Worm (Caenorhabditis elegans): ENCODE data around the gene C05D11.1.

Gene C05D11.1

ce11 chrIII:6432939-6433338 is 3.5 kb upstream of the C05D11.1 start, which contains the start of gene vps-16:
vps-16 (plus strand) TSS chrIII:6433239.
- TF ChIP-seq hlh-15 (tag; optimal IDR thresholded peaks at IDR 0.05) (no peak), ceh-48 (tag; optimal IDR thresholded peaks at IDR 0.05) (no peak), gmeb-2 (tag; optimal IDR thresholded peaks at IDR 0.05) (no peak), rnt-1 (tag; optimal IDR thresholded peaks at IDR 0.05) (no peak), ceh-6 (GFP tag; optimal IDR thresholded peaks at IDR 0.05) (no peak), zip-5 (tag; optimal IDR thresholded peaks at IDR 0.05) (no peak), ahr-1 (tag; optimal IDR thresholded peaks at IDR 0.05) (no peak), sdc-2 (tag; optimal IDR thresholded peaks at IDR 0.05) (no peak), lim-6 (tag; optimal IDR thresholded peaks at IDR 0.05) (no peak)

DNA sequence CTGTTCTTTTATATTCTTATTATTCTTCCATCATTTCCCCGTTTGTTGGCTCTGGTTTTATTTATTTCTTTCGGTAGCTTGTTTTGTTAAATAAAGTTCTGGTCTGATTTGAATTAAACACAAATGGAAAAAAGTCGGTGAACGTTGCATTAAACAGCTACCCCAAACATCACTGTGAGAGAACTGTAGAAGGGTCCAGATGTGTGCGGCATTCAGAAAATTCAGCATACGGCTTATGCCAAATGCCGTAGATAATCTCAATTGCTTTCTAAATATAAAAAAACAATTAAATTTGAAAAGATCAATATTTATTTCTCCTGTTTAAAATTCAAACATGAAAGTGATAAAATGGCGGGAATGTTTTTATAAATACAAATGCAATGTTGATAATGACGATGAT is 3.4 kb downstream of the C05D11.1 start:
- TF ChIP-seq che-1 (tag; optimal IDR thresholded peaks at IDR 0.05): no peak
- TF ChIP-seq npax-4 (tag; optimal IDR thresholded peaks at IDR 0.05): no peak
- TF ChIP-seq F13H6.1 (tag; optimal IDR thresholded peaks at IDR 0.05): no peak
- TF ChIP-seq lin-11 (tag; optimal IDR thresholded peaks at IDR 0.05): no peak
- TF ChIP-seq hlh-13 (GFP tag; optimal IDR thresholded peaks at IDR 0.05): no peak
- no peak for TF ChIP-seq unc-42 (tag; optimal IDR thresholded peaks at IDR 0.05)
- TF ChIP-seq lim-6 (tag; optimal IDR thresholded peaks at IDR 0.05): no peak
- no peak for TF ChIP-seq ama-1 (optimal IDR thresholded peaks at IDR 0.05)
- TF ChIP-seq fkh-10 (GFP tag; optimal IDR thresholded peaks at IDR 0.05): no peak
- TF ChIP-seq pha-4 (tag; optimal IDR thresholded peaks at IDR 0.05): no peak
- no peak for TF ChIP-seq eyg-1 (tag; optimal IDR thresholded peaks at IDR 0.05)
- no peak for TF ChIP-seq ceh-31 (tag; optimal IDR thresholded peaks at IDR 0.05)
- no peak for TF ChIP-seq ceh-22 (tag; optimal IDR thresholded peaks at IDR 0.05)
- no peak for TF ChIP-seq K09A11.1 (tag; optimal IDR thresholded peaks at IDR 0.05; ENCODE audit: insufficient read depth)
- TF ChIP-seq fax-1 (tag; optimal IDR thresholded peaks at IDR 0.05): no peak
- no peak for TF ChIP-seq ztf-16 (tag; optimal IDR thresholded peaks at IDR 0.05)

DNA sequence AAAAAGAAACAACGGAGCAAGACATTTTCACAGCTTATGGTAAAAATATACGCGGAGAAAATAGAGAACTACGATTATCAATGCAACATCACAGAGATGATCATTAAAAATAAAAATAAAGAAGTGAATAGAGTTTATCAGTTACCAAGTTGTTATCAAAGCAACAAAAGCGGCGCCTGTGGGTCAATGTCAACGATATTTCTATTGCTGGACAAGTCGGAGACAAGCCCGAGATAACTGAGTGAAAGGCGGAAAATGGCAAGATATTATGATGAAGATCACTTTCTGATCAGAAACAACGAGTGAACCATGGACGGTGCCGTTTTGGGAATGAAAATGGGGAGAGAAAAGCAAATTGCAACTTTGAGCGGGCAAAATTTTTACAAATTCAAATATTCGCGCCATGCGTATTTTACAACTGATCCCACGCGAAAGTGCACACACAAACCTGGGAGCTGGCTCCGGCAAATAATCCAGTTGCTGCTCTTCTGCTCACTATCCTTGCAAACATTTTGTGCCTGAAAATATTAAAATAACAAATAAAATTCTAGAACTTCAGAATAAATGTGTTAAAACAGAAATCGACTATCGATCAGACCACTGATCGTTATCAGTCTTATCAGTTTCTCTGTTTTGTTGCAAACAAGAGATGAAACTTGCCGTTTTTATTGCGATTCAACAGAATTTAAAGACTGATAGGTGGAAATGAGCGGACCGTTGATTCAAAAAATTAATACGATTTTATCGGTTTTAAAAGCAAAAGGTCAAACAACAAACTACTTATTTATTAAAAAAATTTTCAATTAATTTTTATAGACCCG is 6.1 kb downstream of the C05D11.1 start, which contains the start of gene mel-32:
TSS of gene mel-32 (minus strand) at position 696 of the 821 bp plus-strand sequence.
- TF ChIP-seq elt-2 (tag; optimal IDR thresholded peaks at IDR 0.05) (peak; percentile 61), ceh-22 (tag; optimal IDR thresholded peaks at IDR 0.05) (no peak)

DNA sequence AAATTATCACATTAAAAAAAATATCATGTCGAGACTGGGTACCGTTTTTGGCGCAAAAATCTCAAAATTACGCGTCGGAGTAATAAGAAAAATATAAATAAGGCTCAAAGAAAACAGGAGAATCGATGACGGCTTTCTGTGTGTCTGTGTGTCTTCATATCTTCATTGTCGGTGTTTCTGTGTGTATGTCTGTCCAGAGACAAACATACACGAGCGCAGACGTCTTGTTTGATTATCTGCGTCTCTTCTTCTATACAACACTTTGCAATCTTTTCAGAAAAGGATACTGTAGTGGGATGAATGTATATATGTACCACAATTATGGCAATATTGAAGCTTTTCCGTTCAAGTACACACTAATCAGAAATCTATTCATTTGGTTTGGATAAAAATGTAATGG is 7.9 kb downstream of the C05D11.1 start, which contains the start of gene C05D11.13:
TSS of gene C05D11.13 (minus strand) at position 252 of the 400 bp plus-strand sequence.
- TF ChIP-seq tbx-2 (tag; optimal IDR thresholded peaks at IDR 0.05) (peak; percentile 16), lim-6 (tag; optimal IDR thresholded peaks at IDR 0.05) (no peak), ref-2 (tag; optimal IDR thresholded peaks at IDR 0.05) (peak; percentile 28), nfya-1 (tag; optimal IDR thresholded peaks at IDR 0.05) (peak; percentile 6), unc-86 (tag; optimal IDR thresholded peaks at IDR 0.05) (peak; percentile 4), hlh-13 (GFP tag; optimal IDR thresholded peaks at IDR 0.05) (no peak), elt-2 (tag; optimal IDR thresholded peaks at IDR 0.05) (peak; percentile 30), sdc-2 (tag; optimal IDR thresholded peaks at IDR 0.05) (no peak), hlh-6 (tag; optimal IDR thresholded peaks at IDR 0.05) (no peak), unc-55 (GFP tag; optimal IDR thresholded peaks at IDR 0.05) (peak; percentile 41)

DNA sequence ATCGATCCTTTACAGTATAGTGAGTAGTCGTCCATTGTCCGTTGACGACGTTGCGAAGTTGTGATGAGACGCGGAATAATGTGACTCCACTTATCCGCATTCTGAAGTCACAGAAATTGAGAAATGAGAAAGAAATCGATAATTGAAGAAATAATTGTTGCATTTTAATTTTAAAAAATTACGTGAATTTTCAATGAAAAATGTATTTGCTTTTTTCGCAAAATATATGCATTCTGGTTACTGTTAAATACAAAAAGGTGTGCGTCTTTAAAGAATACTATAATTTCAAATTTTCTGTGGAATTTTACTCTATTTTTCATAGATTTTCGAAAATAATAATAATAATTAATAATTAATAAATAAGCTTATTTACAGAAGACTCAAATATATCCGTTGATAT is 10.4 kb downstream of the C05D11.1 start, which contains the start of gene let-721:
TSS of gene let-721 (minus strand) at position 101 of the 400 bp plus-strand sequence.
- TF ChIP-seq ahr-1 (tag; optimal IDR thresholded peaks at IDR 0.05): no peak
- no peak for TF ChIP-seq C38D4.7 (GFP tag; optimal IDR thresholded peaks at IDR 0.05)
- TF ChIP-seq hlh-6 (tag; optimal IDR thresholded peaks at IDR 0.05): no peak
- TF ChIP-seq unc-86 (tag; optimal IDR thresholded peaks at IDR 0.05): no peak
- TF ChIP-seq unc-3 (GFP tag; conservative IDR thresholded peaks at IDR 0.05): no peak
- no peak for TF ChIP-seq unc-3 (tag; optimal IDR thresholded peaks at IDR 0.05)
- TF ChIP-seq ceh-31 (tag; optimal IDR thresholded peaks at IDR 0.05): no peak
- no peak for TF ChIP-seq ceh-48 (tag; optimal IDR thresholded peaks at IDR 0.05)
- TF ChIP-seq zip-5 (tag; optimal IDR thresholded peaks at IDR 0.05): no peak
